Worm (Caenorhabditis elegans) whole organism, young adult: ENCODE results near the gene srlf-10.

Experiments used
- F23B12.7 ChIP-seq: sonication (generic microtip); optimal IDR thresholded peaks from 2 replicates; lab custom pipeline; 2017; ENCODE audit warnings: missing genetic modification characterization, mild to moderate bottlenecking, missing compliant biosample characterization, antibody characterized with exemption, moderate library complexity; ENCODE audit not compliant: insufficient read depth
- F39B2.1 ChIP-seq: fragments of 200-800 bp; sonication (Bioruptor generic); IDR thresholded peaks from 2 replicates; pipeline ENCODE4 v1.3.6; 2022; ENCODE audit warnings: missing genetic modification reagents, missing genetic modification characterization, missing compliant biosample characterization
- F49E8.2 ChIP-seq: sonication (generic microtip); optimal IDR thresholded peaks from 3 replicates; lab custom pipeline; 2017; ENCODE audit warnings: missing genetic modification characterization, mild to moderate bottlenecking, missing compliant biosample characterization, antibody characterized with exemption, moderate library complexity; ENCODE audit not compliant: insufficient read depth
- F52B5.7 ChIP-seq: sonication (generic microtip); optimal IDR thresholded peaks from 2 replicates; lab custom pipeline; 2016; ENCODE audit warnings: mild to moderate bottlenecking, missing genetic modification characterization, missing compliant biosample characterization
- F57C9.4 ChIP-seq: sonication (generic microtip); optimal IDR thresholded peaks from 2 replicates; lab custom pipeline; 2017; ENCODE audit warnings: mild to moderate bottlenecking, missing genetic modification characterization, missing compliant biosample characterization
- T26A5.8 ChIP-seq: sonication (generic microtip); optimal IDR thresholded peaks from 2 replicates; lab custom pipeline; 2016; ENCODE audit warnings: missing genetic modification characterization, missing compliant biosample characterization
- Y79H2A.3 ChIP-seq: fragments of 200-800 bp; sonication (Bioruptor generic); conservative IDR thresholded peaks from 2 replicates; pipeline ENCODE4 v1.3.6; 2022; ENCODE audit warnings: missing genetic modification reagents, missing genetic modification characterization, missing compliant biosample characterization
- ama-1 ChIP-seq, 3 experiments: fragments of 150-350 bp in 1 of 3; sonication (generic microtip) in 2 of 3; optimal IDR thresholded peaks; 2 replicates each; lab custom pipeline; 2014 to 2018; ENCODE audit warnings: missing biosample characterization in 2 of 3, missing genetic modification characterization in 2 of 3, missing genetic modification reagents in 2 of 3
- aptf-3 ChIP-seq: fragments of 200-800 bp; sonication (Bioruptor generic); IDR thresholded peaks from 2 replicates; pipeline ENCODE4 v1.3.6; 2022; ENCODE audit warnings: missing genetic modification characterization, missing compliant biosample characterization
- nhr-90 ChIP-seq: sonication (generic microtip); optimal IDR thresholded peaks from 2 replicates; lab custom pipeline; 2016; ENCODE audit warnings: missing genotype, mild to moderate bottlenecking, missing genetic modification characterization, missing compliant biosample characterization
- somi-1 ChIP-seq: fragments of 200-800 bp; sonication (Bioruptor generic); optimal IDR thresholded peaks from 2 replicates; lab custom pipeline; 2018; ENCODE audit warnings: mild to moderate bottlenecking, missing genetic modification characterization, missing compliant biosample characterization
- sptf-2 ChIP-seq: fragments of 200-800 bp; sonication (Bioruptor generic); optimal IDR thresholded peaks from 2 replicates; lab custom pipeline; 2018; ENCODE audit warnings: mild to moderate bottlenecking, missing genetic modification characterization, missing compliant biosample characterization
- tbx-9 ChIP-seq: sonication (generic microtip); optimal IDR thresholded peaks from 2 replicates; lab custom pipeline; 2016; ENCODE audit warnings: borderline replicate concordance, missing genetic modification characterization, inconsistent platforms, missing compliant biosample characterization
- unc-62 ChIP-seq: fragments of 150-350 bp; optimal IDR thresholded peaks from 2 replicates; lab custom pipeline; 2014; ENCODE audit warnings: missing biosample characterization, missing genetic modification reagents, missing genetic modification characterization

DNA sequence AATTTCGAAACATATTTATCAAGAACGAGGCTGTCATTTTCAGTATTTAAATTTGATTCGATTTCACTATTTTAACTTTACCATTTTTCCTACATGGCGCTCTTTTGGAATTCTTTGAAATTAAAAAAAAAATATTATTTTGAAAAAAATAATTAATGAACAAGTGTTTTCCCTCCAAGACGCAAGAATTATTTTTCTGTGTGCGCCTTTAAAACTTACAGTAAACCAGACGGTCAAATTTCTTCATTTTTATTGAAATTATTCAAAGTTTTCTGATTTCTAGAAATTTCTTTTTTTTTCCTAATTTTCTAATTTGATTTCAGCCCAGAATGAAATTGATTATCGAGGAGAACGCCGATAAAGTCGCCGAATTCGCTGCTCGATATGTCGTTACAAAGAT lies 12.9 kb upstream of the srlf-10 start, which contains the start of gene T03F6.3:
- TF ChIP-seq T26A5.8 (tag; lab: Kevin White, UChicago) (no peak), F39B2.1 (GFP tag; lab: Robert Waterston, UW) (no peak), Y79H2A.3 (GFP tag; lab: Robert Waterston, UW) (no peak), sptf-2 (GFP tag; lab: Kevin White, UChicago) (no peak), F23B12.7 (tag; lab: Kevin White, UChicago) (no peak), nhr-90 (tag; lab: Kevin White, UChicago) (no peak), F52B5.7 (tag; lab: Kevin White, UChicago) (no peak), F49E8.2 (tag; lab: Kevin White, UChicago) (no peak), F57C9.4 (no peak), unc-62 (GFP tag; lab: Kevin White, UChicago) (no peak), tbx-9 (no peak), ama-1 (optimal IDR thresholded peaks at IDR 0.05; lab: Kevin White, UChicago) (no peak), ama-1 (GFP tag; optimal IDR thresholded peaks at IDR 0.05; lab: Kevin White, UChicago) (no peak), aptf-3 (GFP tag; lab: Robert Waterston, UW) (no peak), somi-1 (GFP tag; lab: Kevin White, UChicago) (no peak)
